Fruit fly (Drosophila melanogaster) Kc167 (cell line): ENCODE data around the gene mRpL28.

Experiments
- h ChIP-seq: fragments of >200 bp; optimal IDR thresholded peaks from 3 replicates; lab custom pipeline; 2018; ENCODE audit warnings: missing external identifiers
- insv ChIP-seq: fragments of >200 bp; optimal IDR thresholded peaks from 3 replicates; lab custom pipeline; 2018; ENCODE audit warnings: missing external identifiers
- psq ChIP-seq: fragments of >200 bp; optimal IDR thresholded peaks from 2 replicates; lab custom pipeline; 2017; ENCODE audit warnings: missing external identifiers

- TF ChIP-seq insv (lab: Kevin White, UChicago), result no peak
- no peak for TF ChIP-seq psq (lab: Kevin White, UChicago)
- TF ChIP-seq h, result no peak
Measured at dm6 chr2L:4995837-4996136, 22.0 kb downstream of the mRpL28 start.
